Fruit fly (Drosophila melanogaster): ENCODE measurements around the gene CG31635.

The CG31635 gene

dm6 chr2L:6649085-6649754 is at the start of gene CG31635, which contains the start of gene Tango1:
Gene CG31635 (minus strand): TSS chr2L:6649114.
Gene Tango1 (plus strand): TSS chr2L:6649388.
- no peak for TF ChIP-seq psq (optimal IDR thresholded peaks at IDR 0.05)
- no peak for TF ChIP-seq Myc (optimal IDR thresholded peaks at IDR 0.05)
- TF ChIP-seq h (optimal IDR thresholded peaks at IDR 0.05), result no peak
- TF ChIP-seq ttk (optimal IDR thresholded peaks at IDR 0.05), result no peak
- TF ChIP-seq Sin3A (optimal IDR thresholded peaks at IDR 0.05), result no peak
- no peak for TF ChIP-seq insv (optimal IDR thresholded peaks at IDR 0.05)

- TF ChIP-seq psq (optimal IDR thresholded peaks at IDR 0.05) (no peak), ttk (optimal IDR thresholded peaks at IDR 0.05) (no peak), Sin3A (optimal IDR thresholded peaks at IDR 0.05) (no peak), h (optimal IDR thresholded peaks at IDR 0.05) (no peak), Myc (optimal IDR thresholded peaks at IDR 0.05) (no peak), insv (optimal IDR thresholded peaks at IDR 0.05) (no peak)
Observed at dm6 chr2L:6698387-6698786, 49.5 kb upstream of the CG31635 start.

DNA sequence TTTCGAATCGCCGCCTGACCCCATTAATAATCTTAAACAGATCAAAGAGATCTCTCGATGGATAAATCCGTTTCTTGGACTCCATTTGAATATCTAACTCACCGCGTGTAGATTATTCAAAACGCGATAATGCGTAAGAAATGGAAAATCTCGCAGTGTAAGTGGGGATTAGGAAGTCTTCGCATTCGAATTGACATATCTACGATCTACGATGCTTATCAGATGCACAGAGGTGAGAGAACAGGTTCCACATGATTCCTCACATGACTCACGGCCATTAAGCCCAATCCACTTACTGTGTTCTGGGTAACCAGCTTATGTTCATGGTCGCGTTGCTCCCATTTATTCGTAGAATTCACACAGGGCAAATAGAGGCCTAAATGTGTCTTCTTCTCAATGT is 47.3 kb upstream of the CG31635 start:
- TF ChIP-seq h (optimal IDR thresholded peaks at IDR 0.05) (no peak), insv (optimal IDR thresholded peaks at IDR 0.05) (no peak), Myc (optimal IDR thresholded peaks at IDR 0.05) (no peak), ttk (optimal IDR thresholded peaks at IDR 0.05) (no peak), psq (optimal IDR thresholded peaks at IDR 0.05) (no peak), Sin3A (optimal IDR thresholded peaks at IDR 0.05) (no peak)

DNA sequence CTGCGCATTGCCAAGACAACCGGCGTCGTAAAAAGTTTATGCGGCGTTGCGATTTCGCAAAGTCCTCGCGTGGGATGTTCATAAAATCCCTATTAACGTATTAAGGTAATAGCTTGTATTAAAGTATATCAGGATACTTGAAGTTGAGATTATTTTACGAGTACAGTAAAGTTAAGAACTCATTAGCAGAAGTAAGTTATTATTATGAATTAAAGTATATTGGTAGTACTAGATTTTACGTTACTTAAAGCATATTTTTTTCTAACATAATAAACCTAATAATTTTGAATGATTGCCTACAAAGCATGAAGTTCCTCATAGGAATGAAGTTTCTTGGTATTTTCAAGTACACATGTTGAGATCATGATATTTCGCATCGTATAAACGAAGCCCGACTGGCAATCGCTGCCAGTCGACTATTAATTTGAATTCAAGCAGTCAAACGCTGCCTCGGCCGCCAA is 44.9 kb upstream of the CG31635 start:
- TF ChIP-seq h (optimal IDR thresholded peaks at IDR 0.05), result no peak
- no peak for TF ChIP-seq Sin3A (optimal IDR thresholded peaks at IDR 0.05)
- no peak for TF ChIP-seq psq (optimal IDR thresholded peaks at IDR 0.05)
- no peak for TF ChIP-seq Myc (optimal IDR thresholded peaks at IDR 0.05)
- no peak for TF ChIP-seq ttk (optimal IDR thresholded peaks at IDR 0.05)
- no peak for TF ChIP-seq insv (optimal IDR thresholded peaks at IDR 0.05)

- TF ChIP-seq insv (optimal IDR thresholded peaks at IDR 0.05) (no peak), Sin3A (optimal IDR thresholded peaks at IDR 0.05) (no peak), ttk (optimal IDR thresholded peaks at IDR 0.05) (no peak), Myc (optimal IDR thresholded peaks at IDR 0.05) (no peak), psq (optimal IDR thresholded peaks at IDR 0.05) (no peak)
Observed at dm6 chr2L:6692048-6692447, 43.1 kb upstream of the CG31635 start.

dm6 chr2L:6686612-6687011 is 37.7 kb upstream of the CG31635 start, which contains the start of gene CG11327:
Gene CG11327 (minus strand): TSS chr2L:6686712.
- TF ChIP-seq ttk (optimal IDR thresholded peaks at IDR 0.05) (no peak), insv (optimal IDR thresholded peaks at IDR 0.05) (no peak), Sin3A (optimal IDR thresholded peaks at IDR 0.05) (no peak), Myc (optimal IDR thresholded peaks at IDR 0.05) (no peak), psq (optimal IDR thresholded peaks at IDR 0.05) (no peak), h (optimal IDR thresholded peaks at IDR 0.05) (no peak)

dm6 chr2L:6683992-6684882 is 35.3 kb upstream of the CG31635 start, which contains the start of gene Nhe3:
Gene Nhe3 (minus strand): TSS chr2L:6684364.
- TF ChIP-seq psq (optimal IDR thresholded peaks at IDR 0.05) (no peak), Myc (optimal IDR thresholded peaks at IDR 0.05) (no peak), insv (optimal IDR thresholded peaks at IDR 0.05) (no peak), Sin3A (optimal IDR thresholded peaks at IDR 0.05) (no peak), ttk (optimal IDR thresholded peaks at IDR 0.05) (no peak), h (optimal IDR thresholded peaks at IDR 0.05) (no peak)

dm6 chr2L:6682909-6683308 is 34.0 kb upstream of the CG31635 start:
- no peak for TF ChIP-seq insv (optimal IDR thresholded peaks at IDR 0.05)
- TF ChIP-seq Sin3A (optimal IDR thresholded peaks at IDR 0.05), result no peak
- TF ChIP-seq ttk (optimal IDR thresholded peaks at IDR 0.05), result no peak
- no peak for TF ChIP-seq h (optimal IDR thresholded peaks at IDR 0.05)
- no peak for TF ChIP-seq psq (optimal IDR thresholded peaks at IDR 0.05)
- TF ChIP-seq Myc (optimal IDR thresholded peaks at IDR 0.05), result no peak

DNA sequence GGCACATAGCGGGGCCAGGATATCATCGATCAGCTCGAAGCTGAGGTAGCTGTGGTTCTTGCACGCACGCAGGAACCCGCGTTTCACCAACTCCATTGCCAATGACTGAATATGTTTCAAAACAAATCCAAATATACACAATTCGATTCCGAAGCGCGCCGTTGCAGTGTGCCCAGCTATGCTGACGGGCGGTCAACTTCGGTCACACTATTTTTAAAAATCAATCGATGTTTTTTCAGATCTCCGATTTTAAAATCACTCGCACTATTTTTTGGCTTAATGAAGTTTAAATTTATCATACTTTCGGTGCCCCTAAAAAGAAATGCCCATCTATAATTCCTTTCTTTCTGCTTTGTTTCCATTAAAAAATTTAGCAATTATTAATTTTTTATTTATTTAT is 28.5 kb upstream of the CG31635 start, which contains the start of gene Nse1:
TSS of gene Nse1 (minus strand) at position 173 of the 400 bp plus-strand sequence.
- TF ChIP-seq ttk (optimal IDR thresholded peaks at IDR 0.05) (no peak), h (optimal IDR thresholded peaks at IDR 0.05) (no peak), Sin3A (optimal IDR thresholded peaks at IDR 0.05) (no peak), psq (optimal IDR thresholded peaks at IDR 0.05) (no peak), Myc (optimal IDR thresholded peaks at IDR 0.05) (no peak), insv (optimal IDR thresholded peaks at IDR 0.05) (no peak)

dm6 chr2L:6676535-6676934 is 27.6 kb upstream of the CG31635 start, which contains the start of gene cort:
Gene cort (minus strand): TSS chr2L:6676635.
- no peak for TF ChIP-seq Sin3A (optimal IDR thresholded peaks at IDR 0.05)
- no peak for TF ChIP-seq ttk (optimal IDR thresholded peaks at IDR 0.05)
- no peak for TF ChIP-seq h (optimal IDR thresholded peaks at IDR 0.05)

DNA sequence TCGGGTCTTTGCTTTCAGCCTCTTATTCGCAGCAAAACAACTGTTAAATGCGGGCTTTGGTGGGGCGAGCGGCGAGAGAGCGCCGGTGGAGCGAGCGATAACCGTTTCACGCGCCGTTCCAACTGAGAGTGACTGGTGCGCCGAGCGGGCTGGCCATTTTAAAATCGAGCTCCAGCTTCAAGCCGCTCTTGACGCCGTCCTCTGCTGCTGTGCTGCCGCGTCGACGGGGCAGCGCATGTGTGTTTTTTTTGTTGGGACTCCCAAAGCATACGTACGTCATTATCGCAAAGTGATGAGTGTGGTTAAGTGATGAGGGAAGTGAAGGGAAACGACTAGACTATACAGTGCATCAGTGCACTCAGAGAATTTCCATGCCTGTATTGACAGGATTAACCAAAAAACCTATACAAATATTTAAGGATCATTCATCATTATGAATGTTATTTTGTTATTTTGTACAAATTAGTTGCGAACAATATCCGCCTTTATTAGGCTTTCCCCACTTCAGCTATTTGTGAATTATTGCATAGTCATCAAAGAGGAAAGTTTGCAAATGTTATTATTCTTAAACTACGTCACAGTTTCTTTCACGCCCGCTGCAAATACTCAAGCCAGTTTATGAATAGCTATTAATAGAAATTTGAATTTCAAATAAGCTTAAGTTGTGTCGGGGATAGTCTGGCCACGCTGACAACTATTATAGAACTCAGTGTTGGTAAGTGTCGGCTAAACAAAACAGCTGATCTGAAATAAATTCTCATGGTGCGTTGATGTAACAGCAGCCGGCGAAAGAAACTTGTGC is 24.5 kb upstream of the CG31635 start, which contains the start of gene Spn27A:
TSS of gene Spn27A (minus strand) at position 137 of the 802 bp plus-strand sequence.
- TF ChIP-seq psq (optimal IDR thresholded peaks at IDR 0.05) (no peak), Myc (optimal IDR thresholded peaks at IDR 0.05) (no peak), h (optimal IDR thresholded peaks at IDR 0.05) (no peak), ttk (optimal IDR thresholded peaks at IDR 0.05) (no peak), insv (optimal IDR thresholded peaks at IDR 0.05) (no peak), Sin3A (optimal IDR thresholded peaks at IDR 0.05) (no peak)

Data from Kc167 (cell line).